Fruit fly (Drosophila melanogaster) whole organism, embryonic: ENCODE results near the gene CG9173.

Experiments
- Aef1 ChIP-seq: fragments of 200-800 bp; sonication (Bioruptor generic); IDR thresholded peaks from 3 replicates; pipeline ENCODE4 v1.3.6; 2022; ENCODE audit warnings: missing biosample characterization, missing genetic modification characterization
- Bteb2 ChIP-seq: fragments of 200-800 bp; sonication (Bioruptor generic); optimal IDR thresholded peaks from 2 replicates; lab custom pipeline; 2016; ENCODE audit warnings: missing biosample characterization, missing genetic modification characterization
- CG10267 ChIP-seq: fragments of 200-800 bp; sonication (Bioruptor generic); optimal IDR thresholded peaks from 2 replicates; lab custom pipeline; 2018; ENCODE audit warnings: missing biosample characterization, mild to moderate bottlenecking, missing genetic modification characterization, moderate library complexity
- CG10543 ChIP-seq: fragments of 200-800 bp; sonication (Bioruptor generic); optimal IDR thresholded peaks from 3 replicates; lab custom pipeline; 2017; ENCODE audit warnings: missing biosample characterization, mild to moderate bottlenecking, missing genetic modification characterization, moderate library complexity
- CG12219 ChIP-seq: fragments of 200-800 bp; sonication (Bioruptor generic); optimal IDR thresholded peaks from 3 replicates; lab custom pipeline; 2018; ENCODE audit warnings: missing biosample characterization, mild to moderate bottlenecking, missing genetic modification characterization
- CG1529 ChIP-seq: fragments of 200-800 bp; sonication (Bioruptor generic); optimal IDR thresholded peaks from 3 replicates; lab custom pipeline; 2018; ENCODE audit warnings: missing biosample characterization, missing genetic modification characterization
- CG17186 ChIP-seq: fragments of 200-800 bp; sonication (Bioruptor generic); optimal IDR thresholded peaks from 3 replicates; lab custom pipeline; 2017; ENCODE audit warnings: missing biosample characterization, missing genetic modification reagents, missing genetic modification characterization
- CG18476 ChIP-seq: fragments of 200-800 bp; sonication (Bioruptor generic); optimal IDR thresholded peaks from 2 replicates; lab custom pipeline; 2016; ENCODE audit warnings: missing biosample characterization, mild to moderate bottlenecking, missing genetic modification characterization
- CG18599 ChIP-seq: fragments of 200-800 bp; sonication (Bioruptor generic); optimal IDR thresholded peaks from 3 replicates; lab custom pipeline; 2017; ENCODE audit warnings: missing biosample characterization, missing genetic modification characterization, mild to moderate bottlenecking, moderate library complexity, missing genetic modification reagents
- CG32532 ChIP-seq: fragments of 200-800 bp; sonication (Bioruptor generic); IDR thresholded peaks from 2 replicates; pipeline ENCODE4 v1.3.6; 2022; ENCODE audit warnings: missing biosample characterization, missing genetic modification characterization
- CG34376 ChIP-seq: fragments of 200-800 bp; sonication (Bioruptor generic); optimal IDR thresholded peaks from 2 replicates; lab custom pipeline; 2018; ENCODE audit warnings: missing biosample characterization, mild to moderate bottlenecking, missing genetic modification characterization
- CG42726 ChIP-seq: fragments of 200-800 bp; sonication (Bioruptor generic); IDR thresholded peaks from 2 replicates; pipeline ENCODE4 v1.3.6; 2022; ENCODE audit warnings: missing biosample characterization, missing genetic modification characterization; ENCODE audit not compliant: partially characterized antibody
- CG4282 ChIP-seq: fragments of 200-800 bp; sonication (Bioruptor generic); optimal IDR thresholded peaks from 2 replicates; lab custom pipeline; 2016; ENCODE audit warnings: missing biosample characterization, missing genetic modification characterization
- CG4707 ChIP-seq: fragments of 200-800 bp; sonication (Bioruptor generic); optimal IDR thresholded peaks from 2 replicates; lab custom pipeline; 2018; ENCODE audit warnings: missing biosample characterization, mild to moderate bottlenecking, missing genetic modification characterization, moderate library complexity
- CG5245 ChIP-seq: fragments of 200-800 bp; sonication (Bioruptor generic); optimal IDR thresholded peaks from 3 replicates; lab custom pipeline; 2016; ENCODE audit warnings: missing biosample characterization, missing genetic modification characterization
- CG7271 ChIP-seq: fragments of 200-800 bp; sonication (Bioruptor generic); optimal IDR thresholded peaks from 2 replicates; lab custom pipeline; 2018; ENCODE audit warnings: missing biosample characterization, mild to moderate bottlenecking, missing genetic modification characterization, moderate library complexity
- Dek ChIP-seq: fragments of 200-800 bp; sonication (Bioruptor generic); optimal IDR thresholded peaks from 3 replicates; lab custom pipeline; 2019; ENCODE audit warnings: missing biosample characterization, mild to moderate bottlenecking, missing genetic modification characterization, moderate library complexity
- ERR ChIP-seq: fragments of 200-800 bp; sonication (Bioruptor generic); optimal IDR thresholded peaks from 2 replicates; lab custom pipeline; 2016; ENCODE audit warnings: missing biosample characterization, missing genetic modification characterization
- Hr3 ChIP-seq: fragments of 200-800 bp; sonication (Bioruptor generic); optimal IDR thresholded peaks from 3 replicates; lab custom pipeline; 2016; ENCODE audit warnings: missing biosample characterization, missing genetic modification characterization
- Hsf ChIP-seq: fragments of 200-800 bp; sonication (Bioruptor generic); optimal IDR thresholded peaks from 3 replicates; lab custom pipeline; 2016; ENCODE audit warnings: missing biosample characterization, missing genetic modification characterization
- Lhr ChIP-seq: fragments of 200-800 bp; sonication (Bioruptor generic); optimal IDR thresholded peaks from 3 replicates; lab custom pipeline; 2017; ENCODE audit warnings: mild to moderate bottlenecking, missing biosample characterization, missing genetic modification reagents, missing genetic modification characterization
- Meics ChIP-seq: fragments of 200-800 bp; sonication (Bioruptor generic); optimal IDR thresholded peaks from 2 replicates; lab custom pipeline; 2017; ENCODE audit warnings: missing biosample characterization, mild to moderate bottlenecking, missing genetic modification characterization
- Sox100B ChIP-seq: fragments of 200-800 bp; sonication (Bioruptor generic); optimal IDR thresholded peaks from 3 replicates; lab custom pipeline; 2018; ENCODE audit warnings: missing biosample characterization, mild to moderate bottlenecking, missing genetic modification characterization
- Sry-β ChIP-seq: fragments of 200-800 bp; sonication (Bioruptor generic); optimal IDR thresholded peaks from 2 replicates; lab custom pipeline; 2018; ENCODE audit warnings: missing biosample characterization, mild to moderate bottlenecking, missing genetic modification characterization, moderate library complexity
- ac ChIP-seq: fragments of 200-800 bp; sonication (Bioruptor generic); optimal IDR thresholded peaks from 3 replicates; lab custom pipeline; 2017; ENCODE audit warnings: missing biosample characterization, mild to moderate bottlenecking, missing genetic modification characterization
- ap ChIP-seq: fragments of 200-800 bp; sonication (Bioruptor generic); IDR thresholded peaks from 2 replicates; pipeline ENCODE4 v1.3.6; 2022; ENCODE audit warnings: missing biosample characterization, missing genetic modification characterization
- ato ChIP-seq: fragments of 200-800 bp; sonication (Bioruptor generic); IDR thresholded peaks from 2 replicates; pipeline ENCODE4 v1.3.6; 2022; ENCODE audit warnings: missing biosample characterization, missing genetic modification characterization; ENCODE audit not compliant: partially characterized antibody
- cato ChIP-seq: fragments of 200-800 bp; sonication (Bioruptor generic); optimal IDR thresholded peaks from 2 replicates; lab custom pipeline; 2016; ENCODE audit warnings: missing biosample characterization, missing genetic modification characterization, borderline replicate concordance
- cg ChIP-seq: fragments of 200-800 bp; sonication (Bioruptor generic); optimal IDR thresholded peaks from 3 replicates; lab custom pipeline; 2019; ENCODE audit warnings: missing biosample characterization, mild to moderate bottlenecking, missing genetic modification characterization, moderate library complexity
- dati ChIP-seq: fragments of 200-800 bp; sonication (Bioruptor generic); IDR thresholded peaks from 2 replicates; pipeline ENCODE4 v1.3.6; 2022; ENCODE audit warnings: missing biosample characterization, missing genetic modification characterization
- ems ChIP-seq: fragments of 200-800 bp; sonication (Bioruptor generic); optimal IDR thresholded peaks from 3 replicates; lab custom pipeline; 2016; ENCODE audit warnings: missing biosample characterization, missing genetic modification characterization
- exex ChIP-seq: fragments of 200-800 bp; sonication (Bioruptor generic); optimal IDR thresholded peaks from 4 replicates; lab custom pipeline; 2018; ENCODE audit warnings: missing biosample characterization, mild to moderate bottlenecking, missing genetic modification characterization, moderate library complexity
- fd96Cb ChIP-seq: fragments of 200-800 bp; sonication (Bioruptor generic); optimal IDR thresholded peaks from 2 replicates; lab custom pipeline; 2018; ENCODE audit warnings: missing biosample characterization, mild to moderate bottlenecking, missing genetic modification characterization, moderate library complexity
- gsb ChIP-seq: fragments of 200-800 bp; sonication (Bioruptor generic); IDR thresholded peaks from 2 replicates; pipeline ENCODE4 v1.3.6; 2022; ENCODE audit warnings: missing biosample characterization, missing genetic modification characterization
- gsb-n ChIP-seq: fragments of 200-800 bp; sonication (Bioruptor generic); optimal IDR thresholded peaks from 3 replicates; lab custom pipeline; 2018; ENCODE audit warnings: missing biosample characterization, mild to moderate bottlenecking, missing genetic modification characterization
- her ChIP-seq: fragments of 200-800 bp; sonication (Bioruptor generic); optimal IDR thresholded peaks from 2 replicates; lab custom pipeline; 2016; ENCODE audit warnings: missing biosample characterization, missing genetic modification characterization
- jigr1 ChIP-seq: fragments of 200-800 bp; sonication (Bioruptor generic); IDR thresholded peaks from 3 replicates; pipeline ENCODE4 v1.3.6; 2022; ENCODE audit warnings: missing biosample characterization, missing genetic modification characterization
- jumu ChIP-seq: fragments of 200-800 bp; sonication (Bioruptor generic); optimal IDR thresholded peaks from 3 replicates; lab custom pipeline; 2016; ENCODE audit warnings: missing biosample characterization, missing genetic modification characterization
- kay ChIP-seq: fragments of 200-800 bp; sonication (Bioruptor generic); optimal IDR thresholded peaks from 2 replicates; lab custom pipeline; 2016; ENCODE audit warnings: missing biosample characterization, missing genetic modification characterization
- lilli ChIP-seq: fragments of 200-800 bp; sonication (Bioruptor generic); optimal IDR thresholded peaks from 3 replicates; lab custom pipeline; 2016; ENCODE audit warnings: missing biosample characterization, missing genetic modification characterization
- lola ChIP-seq, 3 experiments: fragments of >200 bp in 2 of 3; fragments of 200-800 bp in 1 of 3; sonication (Bioruptor generic) in 1 of 3; optimal IDR thresholded peaks; 2 replicates each; lab custom pipeline; 2017 to 2019; ENCODE audit warnings: missing biosample characterization in 3 of 3, missing genetic modification characterization in 3 of 3, mild to moderate bottlenecking in 1 of 3, moderate library complexity in 1 of 3
- lov ChIP-seq, 2 experiments: fragments of 200-800 bp in 1 of 2; fragments of >200 bp in 1 of 2; sonication (Bioruptor generic) in 1 of 2; IDR thresholded peaks in 1 of 2; optimal IDR thresholded peaks in 1 of 2; 2 replicates in 1 of 2; 3 replicates in 1 of 2; pipeline versions ENCODE4 v1.3.6 to Lab custom; 2017 to 2022; ENCODE audit warnings: missing biosample characterization in 1 of 2, missing genetic modification characterization in 1 of 2
- nerfin-2 ChIP-seq: fragments of 200-800 bp; sonication (Bioruptor generic); IDR thresholded peaks from 2 replicates; pipeline ENCODE4 v1.3.6; 2022; ENCODE audit warnings: missing biosample characterization, missing genetic modification characterization; ENCODE audit not compliant: partially characterized antibody
- nom ChIP-seq: fragments of 200-800 bp; sonication (Bioruptor generic); optimal IDR thresholded peaks from 2 replicates; lab custom pipeline; 2017; ENCODE audit warnings: missing biosample characterization, missing genetic modification characterization, mild to moderate bottlenecking, moderate library complexity, missing genetic modification reagents
- salm ChIP-seq: fragments of 200-800 bp; sonication (Bioruptor generic); optimal IDR thresholded peaks from 2 replicates; lab custom pipeline; 2018; ENCODE audit warnings: missing biosample characterization, mild to moderate bottlenecking, missing genetic modification characterization
- tap ChIP-seq: fragments of 200-800 bp; optimal IDR thresholded peaks from 3 replicates; lab custom pipeline; 2019; ENCODE audit warnings: missing biosample characterization, mild to moderate bottlenecking, missing genetic modification characterization, moderate library complexity
- tio ChIP-seq: fragments of 200-800 bp; sonication (Bioruptor generic); optimal IDR thresholded peaks from 2 replicates; lab custom pipeline; 2017; ENCODE audit warnings: missing biosample characterization, missing genetic modification characterization, inconsistent platforms
- trh ChIP-seq: fragments of 200-800 bp; sonication (Bioruptor generic); optimal IDR thresholded peaks from 2 replicates; lab custom pipeline; 2016; ENCODE audit warnings: missing biosample characterization, missing genetic modification characterization

The CG9173 gene

DNA sequence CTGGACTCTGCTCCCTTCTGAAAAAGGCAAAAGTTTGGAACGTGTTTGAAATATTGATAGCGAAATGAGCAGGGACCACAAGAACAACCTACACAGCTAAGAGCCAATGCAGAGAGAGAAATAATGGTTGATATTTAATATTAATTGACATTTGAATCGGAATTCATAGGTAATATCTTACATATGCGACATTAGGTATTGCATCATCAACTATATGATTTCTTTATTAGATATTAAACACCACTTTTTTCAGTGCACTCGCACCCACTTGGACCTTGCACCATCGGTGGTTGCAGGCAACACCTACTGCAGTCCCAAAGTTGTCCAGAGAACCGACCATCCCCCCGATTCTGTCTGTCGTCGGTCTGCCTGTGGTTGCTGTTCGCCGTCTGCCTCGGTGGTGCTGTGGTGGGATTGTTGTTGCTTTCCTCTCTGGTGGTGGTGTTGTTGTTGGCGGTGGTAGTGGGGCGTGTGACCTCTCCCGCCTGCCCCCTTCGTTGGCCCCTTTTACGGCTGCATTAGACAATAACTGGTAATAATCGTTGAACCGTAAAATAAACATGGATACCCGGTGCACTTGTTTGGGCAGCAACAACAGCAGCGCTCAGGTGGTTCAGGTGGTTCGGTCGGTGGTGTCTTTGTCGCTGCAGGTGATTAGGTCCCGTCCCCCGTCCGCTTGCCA is 44.3 kb downstream of the CG9173 start (continued):
- TF ChIP-seq CG12219: peak; percentile 56
- TF ChIP-seq Sry-β (GFP tag; lab: Kevin White, UChicago): no peak
- TF ChIP-seq trh: no peak
- no peak for TF ChIP-seq CG10543 (GFP tag; lab: Kevin White, UChicago)
- no peak for TF ChIP-seq ac
- peak; percentile 66 for TF ChIP-seq gsb-n (tag; lab: Kevin White, UChicago)
- peak; percentile 31; the same call in 1 of the 2 replicates for TF ChIP-seq ap (GFP tag; lab: Robert Waterston, UW)
- peak; percentile 13 for TF ChIP-seq CG4707
- TF ChIP-seq cato: no peak
- no peak for TF ChIP-seq CG5245 (GFP tag; lab: Kevin White, UChicago)
- TF ChIP-seq tap (tag; lab: Kevin White, UChicago): peak; percentile 69
- no peak for TF ChIP-seq ato (GFP tag; lab: Robert Waterston, UW)
- TF ChIP-seq Lhr (GFP tag; lab: Kevin White, UChicago): peak; percentile 36
- TF ChIP-seq her (GFP tag; lab: Kevin White, UChicago): no peak
- no peak for TF ChIP-seq nerfin-2
- peak; percentile 29 for TF ChIP-seq CG18476
- TF ChIP-seq cg (GFP tag; lab: Kevin White, UChicago): no peak
- no peak for TF ChIP-seq exex
- TF ChIP-seq lov (optimal IDR thresholded peaks at IDR 0.05; lab: Kevin White, UChicago): no peak
- peak; percentile 58; the same call in 2 of the 3 replicates for TF ChIP-seq lov (GFP tag; IDR thresholded peaks at IDR 0.05; lab: Robert Waterston, UW)
- TF ChIP-seq jumu: no peak
- TF ChIP-seq kay (GFP tag; lab: Kevin White, UChicago): no peak
- peak; percentile 76 for TF ChIP-seq CG10267
- no peak for TF ChIP-seq CG17186 (GFP tag; lab: Kevin White, UChicago)
- no peak for TF ChIP-seq ems
- TF ChIP-seq salm (tag; lab: Kevin White, UChicago): no peak
- peak; percentile 31 for TF ChIP-seq Hr3 (GFP tag; lab: Kevin White, UChicago)
- TF ChIP-seq CG1529 (GFP tag; lab: Kevin White, UChicago): peak; percentile 64
- peak; percentile 45 for TF ChIP-seq Sox100B
- TF ChIP-seq fd96Cb (tag; lab: Kevin White, UChicago): peak; percentile 52
- peak; percentile 34 for TF ChIP-seq Hsf (GFP tag; lab: Kevin White, UChicago)
- TF ChIP-seq Meics (GFP tag; lab: Kevin White, UChicago): peak; percentile 11
- TF ChIP-seq ERR (GFP tag; lab: Kevin White, UChicago): no peak
- TF ChIP-seq Aef1 (GFP tag; lab: Robert Waterston, UW): no peak; the same call in 2 of the 3 replicates
- no peak for TF ChIP-seq lilli
- no peak for TF ChIP-seq Bteb2 (GFP tag; lab: Kevin White, UChicago)
- peak; percentile 16 for TF ChIP-seq Dek
- no peak for TF ChIP-seq CG42726
- no peak for TF ChIP-seq tio (GFP tag; lab: Kevin White, UChicago)
- TF ChIP-seq lola (GFP tag; optimal IDR thresholded peaks at IDR 0.05; lab: Kevin White, UChicago): peak in 1 of 3 experiments; percentile 72
- TF ChIP-seq jigr1 (GFP tag; lab: Robert Waterston, UW): 0 out of 3 replicates have a peak, but pooled peaks have one; percentile 22
- peak; percentile 45 for TF ChIP-seq nom (GFP tag; lab: Kevin White, UChicago)
- TF ChIP-seq CG34376 (GFP tag; lab: Kevin White, UChicago): no peak
- peak; percentile 40 for TF ChIP-seq CG32532 (GFP tag; lab: Robert Waterston, UW)
- no peak for TF ChIP-seq dati (GFP tag; lab: Robert Waterston, UW)
- TF ChIP-seq CG4282: no peak
- peak; percentile 44 for TF ChIP-seq CG18599 (GFP tag; lab: Kevin White, UChicago)
- TF ChIP-seq gsb (GFP tag; lab: Robert Waterston, UW): no peak
- no peak for TF ChIP-seq CG7271 (tag; lab: Kevin White, UChicago)
